Worm (Caenorhabditis elegans) whole organism, L2 larva: ENCODE measurements around the gene T13F2.6.

Experiments used
- R02D3.7 ChIP-seq: fragments of 150-350 bp; optimal IDR thresholded peaks from 2 replicates; lab custom pipeline; 2014; ENCODE audit warnings: missing biosample characterization, missing genetic modification characterization
- ZK546.5 ChIP-seq: sonication (generic microtip); optimal IDR thresholded peaks from 2 replicates; lab custom pipeline; 2017; ENCODE audit warnings: missing biosample characterization, missing genetic modification characterization
- alr-1 ChIP-seq: fragments of 150-350 bp; optimal IDR thresholded peaks from 2 replicates; lab custom pipeline; 2014; ENCODE audit warnings: missing biosample characterization, missing genetic modification characterization
- aly-2 ChIP-seq: fragments of 150-350 bp; optimal IDR thresholded peaks from 2 replicates; lab custom pipeline; 2014; ENCODE audit warnings: missing biosample characterization, missing genetic modification characterization
- crh-2 ChIP-seq: sonication (generic microtip); optimal IDR thresholded peaks from 2 replicates; lab custom pipeline; 2017; ENCODE audit warnings: missing biosample characterization, missing genetic modification characterization
- dmd-4 ChIP-seq: sonication (generic microtip); optimal IDR thresholded peaks from 2 replicates; lab custom pipeline; 2017; ENCODE audit warnings: missing biosample characterization, missing genetic modification characterization
- lsy-2 ChIP-seq, 2 experiments: fragments of 150-350 bp in 1 of 2; sonication (generic microtip) in 1 of 2; optimal IDR thresholded peaks; 2 replicates each; lab custom pipeline; 2014 to 2017; ENCODE audit warnings: missing biosample characterization in 2 of 2, missing genetic modification characterization in 2 of 2
- nhr-237 ChIP-seq: fragments of 150-350 bp; optimal IDR thresholded peaks from 2 replicates; lab custom pipeline; 2014; ENCODE audit warnings: missing biosample characterization, missing genetic modification characterization
- peb-1 ChIP-seq: fragments of 150-350 bp; optimal IDR thresholded peaks from 2 replicates; lab custom pipeline; 2014; ENCODE audit warnings: missing biosample characterization, missing genetic modification characterization
- snpc-4 ChIP-seq: fragments of 150-350 bp; optimal IDR thresholded peaks from 2 replicates; lab custom pipeline; 2014; ENCODE audit warnings: missing biosample characterization, missing genetic modification characterization
- unc-62 ChIP-seq: fragments of 150-350 bp; optimal IDR thresholded peaks from 2 replicates; lab custom pipeline; 2014; ENCODE audit warnings: missing biosample characterization, missing genetic modification reagents, missing genetic modification characterization
- ztf-1 ChIP-seq: fragments of 200-800 bp; sonication (Bioruptor generic); conservative IDR thresholded peaks from 2 replicates; pipeline ENCODE4 v1.3.6; 2022; ENCODE audit warnings: missing genetic modification characterization, missing compliant biosample characterization
- ztf-4 ChIP-seq: fragments of 150-350 bp; optimal IDR thresholded peaks from 2 replicates; lab custom pipeline; 2014; ENCODE audit warnings: missing biosample characterization, missing genetic modification characterization

DNA sequence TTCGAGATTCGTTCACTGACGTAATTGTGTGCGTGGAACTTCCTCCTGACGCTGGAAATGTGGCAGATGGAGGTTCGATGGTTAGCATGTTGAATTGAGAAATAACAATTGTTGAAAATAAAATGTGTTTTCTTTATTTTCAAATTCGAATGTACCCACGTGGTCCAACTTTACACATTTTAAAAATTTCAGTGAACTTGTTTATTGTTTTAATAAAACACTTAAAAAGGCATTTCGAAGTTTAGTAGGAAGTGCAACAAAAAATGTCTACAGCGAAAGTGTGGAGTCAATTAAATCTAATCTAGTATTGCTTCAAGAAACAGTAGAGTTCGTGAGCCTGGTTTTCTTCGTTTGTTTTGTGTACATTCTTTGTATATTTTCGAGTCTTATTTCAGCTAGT is 11.9 kb upstream of the T13F2.6 start, which contains the start of gene ssp-36:
- TF ChIP-seq alr-1 (tag; lab: Kevin White, UChicago): no peak
- TF ChIP-seq aly-2 (tag; lab: Kevin White, UChicago): no peak
- no peak for TF ChIP-seq ztf-1 (GFP tag; lab: Robert Waterston, UW)
- no peak for TF ChIP-seq ztf-4 (tag; lab: Kevin White, UChicago)
- no peak for TF ChIP-seq R02D3.7 (tag; lab: Kevin White, UChicago)
- no peak for TF ChIP-seq lsy-2 (tag; optimal IDR thresholded peaks at IDR 0.05; lab: Kevin White, UChicago)
- TF ChIP-seq unc-62 (GFP tag; lab: Kevin White, UChicago): no peak
- TF ChIP-seq snpc-4 (tag; lab: Kevin White, UChicago): no peak
- TF ChIP-seq crh-2 (tag; lab: Kevin White, UChicago): no peak
- no peak for TF ChIP-seq ZK546.5 (tag; lab: Kevin White, UChicago)
- TF ChIP-seq dmd-4 (tag; lab: Kevin White, UChicago): no peak
- TF ChIP-seq nhr-237 (tag; lab: Kevin White, UChicago): no peak
- no peak for TF ChIP-seq peb-1 (tag; lab: Kevin White, UChicago)
